Fruit fly (Drosophila melanogaster) Kc167 (cell line): ENCODE data around the gene Cpr73D.

Experiments
- Sin3A ChIP-seq: fragments of >200 bp; optimal IDR thresholded peaks from 2 replicates; lab custom pipeline; 2018; ENCODE audit warnings: missing external identifiers
- h ChIP-seq: fragments of >200 bp; optimal IDR thresholded peaks from 3 replicates; lab custom pipeline; 2018; ENCODE audit warnings: missing external identifiers
- ttk ChIP-seq: sonication (Bioruptor generic); optimal IDR thresholded peaks from 2 replicates; lab custom pipeline; 2017; ENCODE audit warnings: missing external identifiers

DNA sequence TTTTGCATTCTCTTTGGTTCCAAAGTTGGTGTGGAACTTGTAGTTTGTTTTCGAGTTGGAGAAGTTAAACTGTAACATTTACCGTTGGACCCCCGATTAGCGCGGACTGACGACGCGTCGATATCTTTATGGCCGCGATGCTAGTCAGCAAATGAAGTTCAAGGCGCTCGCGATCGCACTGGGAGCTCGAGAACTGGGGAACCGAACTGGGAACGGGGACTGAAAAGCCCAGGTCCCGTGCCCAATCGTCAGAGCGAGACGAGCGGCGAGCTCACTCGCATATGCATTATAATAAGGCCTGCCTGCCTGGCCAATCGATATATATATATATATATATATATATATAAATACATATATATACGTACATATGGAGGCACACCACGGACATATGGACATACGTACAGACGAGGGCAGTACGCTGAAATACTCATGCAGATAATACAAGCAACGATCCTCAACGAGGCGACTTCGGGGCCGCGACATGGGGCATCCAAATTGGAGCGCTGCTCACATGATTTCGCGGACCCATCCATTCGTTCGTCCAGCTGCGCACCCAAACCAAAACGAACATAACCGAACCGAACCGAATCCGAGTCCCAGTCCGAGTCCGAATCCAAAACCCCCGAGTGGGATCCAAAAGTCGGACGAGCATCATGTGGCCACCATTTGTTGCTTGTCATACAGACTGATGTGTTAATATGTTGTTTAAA, 44.8 kb upstream of the Cpr73D start:
- TF ChIP-seq Sin3A (lab: Kevin White, UChicago): no peak
- no peak for TF ChIP-seq h
- TF ChIP-seq ttk (lab: Kevin White, UChicago): no peak
